Fruit fly (Drosophila melanogaster): ENCODE data around the gene CG11403.

DNA sequence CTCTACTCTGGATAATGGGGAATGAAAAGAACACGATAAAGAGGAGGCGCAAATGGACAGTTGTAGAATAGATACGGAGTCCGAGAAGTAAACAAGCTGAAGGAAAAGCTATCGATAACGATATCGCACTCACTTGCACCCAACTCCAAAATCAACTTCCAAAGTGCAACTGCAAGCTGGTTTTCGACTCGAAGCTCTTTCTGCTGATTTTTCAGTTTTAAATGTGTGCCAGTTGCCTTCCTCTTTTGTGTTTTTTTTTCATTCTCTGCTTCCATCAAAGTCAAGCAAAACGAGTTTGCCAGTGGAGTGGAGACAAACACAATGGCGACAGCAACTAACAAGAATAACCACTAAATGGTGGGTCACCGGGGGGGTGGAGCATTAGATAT, 4.1 kb downstream of the CG11403 start:
- no peak for TF ChIP-seq CTCF (optimal IDR thresholded peaks at IDR 0.05)
- TF ChIP-seq CG8478 (optimal IDR thresholded peaks at IDR 0.05), result no peak
